Fruit fly (Drosophila melanogaster) whole organism, embryonic: ENCODE results near the gene CG9795.

Experiments
- CG6765 ChIP-seq: fragments of 200-800 bp; sonication (Bioruptor generic); optimal IDR thresholded peaks from 3 replicates; lab custom pipeline; 2017; ENCODE audit warnings: missing biosample characterization, mild to moderate bottlenecking, missing genetic modification characterization
- HLH3B ChIP-seq: fragments of 200-800 bp; sonication (Bioruptor generic); IDR thresholded peaks from 2 replicates; pipeline ENCODE4 v1.3.6; 2022; ENCODE audit warnings: missing biosample characterization, missing genetic modification characterization
- Hr39 ChIP-seq: fragments of >200 bp; optimal IDR thresholded peaks from 2 replicates; lab custom pipeline; 2017

DNA sequence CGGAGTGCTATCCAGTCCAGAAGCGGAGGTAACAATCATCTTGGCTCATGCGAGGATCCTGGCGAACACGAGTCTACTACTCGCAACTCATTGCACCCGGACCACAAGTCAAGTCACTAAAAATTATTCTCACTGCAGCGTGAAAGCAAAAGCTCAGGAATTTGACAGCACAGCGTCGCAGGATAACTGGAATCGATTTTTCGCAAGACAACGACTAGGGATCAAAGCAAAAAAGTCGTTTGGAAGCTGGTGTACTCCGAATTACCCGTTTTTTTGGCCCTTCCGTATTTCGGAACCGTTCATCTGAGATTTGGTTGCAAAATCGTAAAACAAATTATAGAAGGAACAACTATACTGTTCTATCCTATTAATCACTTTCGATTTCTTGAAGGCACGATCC, 894 bp upstream of the CG9795 start:
- TF ChIP-seq HLH3B (GFP tag; lab: Robert Waterston, UW) = no peak
- no peak for TF ChIP-seq Hr39 (lab: Kevin White, UChicago)
- no peak for TF ChIP-seq CG6765
